Worm (Caenorhabditis elegans): ENCODE data around the gene slc-28.2.

slc-28.2 gene

DNA sequence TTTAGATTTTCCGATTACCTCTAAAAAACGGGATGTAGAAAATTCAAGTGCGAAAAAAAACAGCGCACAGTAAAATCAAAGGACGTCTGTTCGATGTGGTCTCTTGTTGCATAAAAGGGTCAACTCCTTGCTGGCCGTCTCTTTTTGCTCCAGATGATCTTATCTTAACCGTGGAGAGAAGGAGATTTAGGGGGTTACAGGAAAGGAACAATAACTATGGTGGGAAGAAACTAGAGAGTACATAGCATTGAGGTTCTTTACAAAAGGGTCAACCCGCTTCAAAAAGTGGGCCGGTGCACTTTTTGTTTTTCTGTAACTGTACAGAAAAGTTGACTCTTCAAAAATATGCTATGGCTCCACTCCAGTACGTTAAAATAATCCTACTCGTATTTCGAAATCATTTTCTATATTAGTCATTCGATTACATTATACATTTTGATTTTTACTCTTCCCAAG is 28.5 kb upstream of the slc-28.2 start, which contains the start of the genes T20D4.19 and srj-9:
Gene T20D4.19 (minus strand): TSS at position 101 of the 456 bp plus-strand sequence.
Gene srj-9 (plus strand): TSS at position 406 of the 456 bp plus-strand sequence.
- no peak for TF ChIP-seq rbr-2 (tag; optimal IDR thresholded peaks at IDR 0.05)
- TF ChIP-seq madf-5 (GFP tag; IDR thresholded peaks at IDR 0.05), result no peak
- TF ChIP-seq ceh-62 (tag; optimal IDR thresholded peaks at IDR 0.05), result no peak
- peak in 1 of 2 experiments; percentile 51 for TF ChIP-seq unc-62 (GFP tag; optimal IDR thresholded peaks at IDR 0.05 in 1 of 2)
- TF ChIP-seq unc-62 (tag; optimal IDR thresholded peaks at IDR 0.05), result no peak

ce11 chrV:3442609-3443008 is 17.4 kb upstream of the slc-28.2 start:
- TF ChIP-seq aha-1 (tag) (peak; percentile 81), aly-2 (tag; optimal IDR thresholded peaks at IDR 0.05) (no peak), ZK546.5 (tag; optimal IDR thresholded peaks at IDR 0.05) (no peak)

- TF ChIP-seq zip-2 (tag; optimal IDR thresholded peaks at IDR 0.05), result no peak
- no peak for TF ChIP-seq Y75B8A.6 (GFP tag; IDR thresholded peaks at IDR 0.05)
- no peak for TF ChIP-seq aha-1 (tag)
- TF ChIP-seq unc-130 (GFP tag; optimal IDR thresholded peaks at IDR 0.05), result no peak
- no peak for TF ChIP-seq dpl-1 (GFP tag; optimal IDR thresholded peaks at IDR 0.05)
- no peak for TF ChIP-seq lin-29 (GFP tag; IDR thresholded peaks at IDR 0.05)
- no peak for TF ChIP-seq pha-4 (GFP tag; IDR thresholded peaks at IDR 0.05)
- no peak for TF ChIP-seq pha-4 (tag; optimal IDR thresholded peaks at IDR 0.05)
- TF ChIP-seq dve-1 (tag; optimal IDR thresholded peaks at IDR 0.05; ENCODE audit: insufficient read depth), result no peak
- TF ChIP-seq lsy-2 (tag; optimal IDR thresholded peaks at IDR 0.05), result no peak
- TF ChIP-seq ceh-32 (tag; optimal IDR thresholded peaks at IDR 0.05; ENCODE audit: poor library complexity), result no peak
- no peak for TF ChIP-seq ces-1 (GFP tag; optimal IDR thresholded peaks at IDR 0.05)
- no peak for TF ChIP-seq jun-1 (tag; optimal IDR thresholded peaks at IDR 0.05)
- TF ChIP-seq duxl-1 (tag; optimal IDR thresholded peaks at IDR 0.05; ENCODE audit: poor library complexity), result no peak
- TF ChIP-seq mdl-1 (tag; optimal IDR thresholded peaks at IDR 0.05), result no peak
- no peak for TF ChIP-seq unc-62 (GFP tag; optimal IDR thresholded peaks at IDR 0.05 in 1 of 2)
- TF ChIP-seq unc-62 (tag; optimal IDR thresholded peaks at IDR 0.05), result no peak
- no peak for TF ChIP-seq nhr-76 (tag; optimal IDR thresholded peaks at IDR 0.05)
- TF ChIP-seq F44E2.7 (GFP tag; IDR thresholded peaks at IDR 0.05), result no peak
Measured at ce11 chrV:3444777-3445089, 15.3 kb upstream of the slc-28.2 start, which contains the start of gene cfz-2. TSS of gene cfz-2 (minus strand) at chrV:3444877.

- TF ChIP-seq ztf-7 (tag; optimal IDR thresholded peaks at IDR 0.05) (no peak), unc-62 (GFP tag; optimal IDR thresholded peaks at IDR 0.05 in 1 of 2) (peak in 1 of 2 experiments; percentile 83), unc-62 (tag; optimal IDR thresholded peaks at IDR 0.05) (no peak), pqm-1 (tag; optimal IDR thresholded peaks at IDR 0.05) (no peak), nhr-11 (tag; optimal IDR thresholded peaks at IDR 0.05) (no peak)
Measured at ce11 chrV:3445090-3445832, 14.8 kb upstream of the slc-28.2 start.

DNA sequence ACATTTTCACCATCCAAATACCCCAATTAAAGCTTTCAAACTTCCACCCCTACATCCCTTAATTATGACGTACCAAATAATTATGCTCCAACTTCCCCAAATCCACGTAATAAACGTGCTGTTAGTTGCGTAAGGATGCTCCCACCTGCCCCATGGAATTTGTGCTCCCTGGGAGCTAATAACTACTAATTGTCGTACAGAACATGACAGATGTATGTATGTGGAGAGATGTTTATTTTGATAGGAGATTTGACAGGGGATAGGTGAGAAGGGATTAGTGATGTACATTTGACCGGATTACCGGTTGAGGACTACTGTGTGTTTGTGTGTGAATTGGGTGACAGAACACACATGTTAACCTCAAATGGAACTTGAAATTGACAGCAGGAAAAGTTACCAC is 10.2 kb upstream of the slc-28.2 start:
- no peak for TF ChIP-seq F26F4.8 (GFP tag; conservative IDR thresholded peaks at IDR 0.05)
- TF ChIP-seq hlh-11 (tag; optimal IDR thresholded peaks at IDR 0.05), result no peak
- no peak for TF ChIP-seq ceh-82 (tag; optimal IDR thresholded peaks at IDR 0.05)
- no peak for TF ChIP-seq zfp-3 (GFP tag; conservative IDR thresholded peaks at IDR 0.05)
- no peak for TF ChIP-seq aly-2 (tag; optimal IDR thresholded peaks at IDR 0.05)
- TF ChIP-seq daf-19 (GFP tag; conservative IDR thresholded peaks at IDR 0.05), result no peak
- no peak for TF ChIP-seq fos-1 (tag; optimal IDR thresholded peaks at IDR 0.05)
- TF ChIP-seq sdz-12 (GFP tag; optimal IDR thresholded peaks at IDR 0.05), result no peak
- TF ChIP-seq tra-1 (GFP tag; IDR thresholded peaks at IDR 0.05), result no peak
- no peak for TF ChIP-seq F44E2.7 (GFP tag; IDR thresholded peaks at IDR 0.05)
- TF ChIP-seq daf-12 (tag; optimal IDR thresholded peaks at IDR 0.05), result no peak
- no peak for TF ChIP-seq zip-2 (tag; optimal IDR thresholded peaks at IDR 0.05)
- no peak for TF ChIP-seq fkh-10 (GFP tag; optimal IDR thresholded peaks at IDR 0.05)
- no peak for TF ChIP-seq spr-1 (tag; optimal IDR thresholded peaks at IDR 0.05)
- TF ChIP-seq lim-7 (GFP tag; IDR thresholded peaks at IDR 0.05), result no peak
- TF ChIP-seq nhr-41 (GFP tag; IDR thresholded peaks at IDR 0.05), result no peak
- TF ChIP-seq jun-1 (tag; optimal IDR thresholded peaks at IDR 0.05), result no peak
- no peak for TF ChIP-seq ceh-62 (tag; optimal IDR thresholded peaks at IDR 0.05)
- no peak for TF ChIP-seq spr-3 (GFP tag; optimal IDR thresholded peaks at IDR 0.05)

Measured in whole organism, L4 larva.